Fruit fly (Drosophila melanogaster) whole organism: ENCODE measurements around the gene vilya.

Experiments
- CG8478 ChIP-seq: fragments of >200 bp; optimal IDR thresholded peaks from 2 replicates; lab custom pipeline; 2018; ENCODE audit warnings: inconsistent platforms
- Dll ChIP-seq: fragments of >200 bp; optimal IDR thresholded peaks from 2 replicates; lab custom pipeline; 2017
- EcR ChIP-seq, 2 experiments: fragments of >200 bp; optimal IDR thresholded peaks; 2 replicates each; lab custom pipeline; 2017; ENCODE audit warnings: missing biosample characterization in 2 of 2, missing genetic modification characterization in 2 of 2, missing genetic modification reagents in 2 of 2
- pan ChIP-seq: fragments of >200 bp; optimal IDR thresholded peaks from 2 replicates; lab custom pipeline; 2017
- psq ChIP-seq: fragments of >200 bp; optimal IDR thresholded peaks from 2 replicates; lab custom pipeline; 2017
- usp ChIP-seq: fragments of >200 bp; optimal IDR thresholded peaks from 2 replicates; lab custom pipeline; 2017; ENCODE audit warnings: missing biosample characterization, missing genetic modification characterization, mixed read lengths

vilya gene

dm6 chrX:2732127-2732526 lies 5.6 kb downstream of the vilya start, which contains the start of the genes ttm50 and CG2712:
Gene ttm50, minus strand, starts transcription at chrX:2732190.
Gene CG2712, plus strand, starts transcription at chrX:2732469.
- TF ChIP-seq psq, result no peak

- TF ChIP-seq usp (no peak), pan (lab: Kevin White, UChicago) (no peak), EcR (GFP tag; optimal IDR thresholded peaks at IDR 0.05; lab: Kevin White, UChicago) (no peak), psq (no peak), Dll (lab: Kevin White, UChicago) (no peak), CG8478 (lab: Kevin White, UChicago) (no peak)
These were observed 12.2 kb downstream of the vilya start, which contains the start of gene crm for dm6 chrX:2738663-2739062. Gene crm, minus strand, starts transcription at chrX:2738773.

dm6 chrX:2740084-2740483 lies 13.6 kb downstream of the vilya start, which contains the start of gene kirre:
Gene kirre, plus strand, starts transcription at chrX:2740384.
- TF ChIP-seq psq (no peak), CG8478 (lab: Kevin White, UChicago) (no peak), Dll (lab: Kevin White, UChicago) (no peak), pan (lab: Kevin White, UChicago) (no peak), usp (no peak), EcR (GFP tag; optimal IDR thresholded peaks at IDR 0.05; lab: Kevin White, UChicago) (no peak)

- no peak for TF ChIP-seq Dll (lab: Kevin White, UChicago)
- TF ChIP-seq EcR (GFP tag; optimal IDR thresholded peaks at IDR 0.05; lab: Kevin White, UChicago), result no peak
- no peak for TF ChIP-seq psq
- TF ChIP-seq pan (lab: Kevin White, UChicago), result no peak
- no peak for TF ChIP-seq usp
- TF ChIP-seq CG8478 (lab: Kevin White, UChicago), result no peak
These were observed 15.6 kb downstream of the vilya start for dm6 chrX:2742067-2742466.

dm6 chrX:2743020-2743419 lies 16.5 kb downstream of the vilya start:
- TF ChIP-seq pan (lab: Kevin White, UChicago), result no peak
- no peak for TF ChIP-seq Dll (lab: Kevin White, UChicago)
- TF ChIP-seq usp, result no peak

dm6 chrX:2743601-2744000 lies 17.1 kb downstream of the vilya start:
- TF ChIP-seq psq (no peak), pan (lab: Kevin White, UChicago) (no peak), CG8478 (lab: Kevin White, UChicago) (no peak), Dll (lab: Kevin White, UChicago) (no peak), usp (no peak), EcR (GFP tag; optimal IDR thresholded peaks at IDR 0.05; lab: Kevin White, UChicago) (no peak)

dm6 chrX:2744042-2744441 lies 17.6 kb downstream of the vilya start, which contains the start of gene Syx4:
Gene Syx4, minus strand, starts transcription at chrX:2744076.
- no peak for TF ChIP-seq pan (lab: Kevin White, UChicago)
- TF ChIP-seq EcR (GFP tag; optimal IDR thresholded peaks at IDR 0.05; lab: Kevin White, UChicago), result no peak
- TF ChIP-seq CG8478 (lab: Kevin White, UChicago), result no peak

dm6 chrX:2749693-2750092 lies 23.2 kb downstream of the vilya start:
- TF ChIP-seq EcR (GFP tag; optimal IDR thresholded peaks at IDR 0.05; lab: Kevin White, UChicago) (no peak), pan (lab: Kevin White, UChicago) (no peak), CG8478 (lab: Kevin White, UChicago) (no peak), Dll (lab: Kevin White, UChicago) (no peak), psq (no peak), usp (no peak)

- TF ChIP-seq EcR (GFP tag; optimal IDR thresholded peaks at IDR 0.05; lab: Kevin White, UChicago) (no peak), CG8478 (lab: Kevin White, UChicago) (no peak), Dll (lab: Kevin White, UChicago) (no peak), usp (no peak), psq (no peak), pan (lab: Kevin White, UChicago) (no peak)
These were observed 30.9 kb downstream of the vilya start for dm6 chrX:2757400-2757799.

- TF ChIP-seq Dll (lab: Kevin White, UChicago), result no peak
- no peak for TF ChIP-seq psq
- TF ChIP-seq EcR (GFP tag; optimal IDR thresholded peaks at IDR 0.05; lab: Kevin White, UChicago), result no peak
- TF ChIP-seq CG8478 (lab: Kevin White, UChicago), result no peak
- no peak for TF ChIP-seq usp
- TF ChIP-seq pan (lab: Kevin White, UChicago), result no peak
These were observed 34.7 kb downstream of the vilya start for dm6 chrX:2761198-2761597.

dm6 chrX:2765440-2765839 lies 39.0 kb downstream of the vilya start:
- no peak for TF ChIP-seq psq
- TF ChIP-seq EcR (GFP tag; optimal IDR thresholded peaks at IDR 0.05; lab: Kevin White, UChicago), result no peak
- no peak for TF ChIP-seq CG8478 (lab: Kevin White, UChicago)
- TF ChIP-seq usp, result no peak
- TF ChIP-seq pan (lab: Kevin White, UChicago), result no peak
- no peak for TF ChIP-seq Dll (lab: Kevin White, UChicago)
